Fruit fly (Drosophila melanogaster) whole organism, embryonic: ENCODE results near the gene MtnF.

ENCODE experiments used
- CG11696 ChIP-seq: fragments of 200-800 bp; sonication (Bioruptor generic); IDR thresholded peaks from 2 replicates; pipeline ENCODE4 v1.3.6; 2022; ENCODE audit warnings: missing biosample characterization, missing genetic modification characterization
- CG12942 ChIP-seq: fragments of 200-800 bp; sonication (Bioruptor generic); optimal IDR thresholded peaks from 3 replicates; lab custom pipeline; 2016; ENCODE audit warnings: missing biosample characterization, missing genetic modification characterization
- CG17359 ChIP-seq: fragments of 200-800 bp; sonication (Bioruptor generic); optimal IDR thresholded peaks from 3 replicates; lab custom pipeline; 2018; ENCODE audit warnings: missing biosample characterization, mild to moderate bottlenecking, missing genetic modification characterization, moderate library complexity
- CG17912 ChIP-seq: fragments of 200-800 bp; sonication (Bioruptor generic); optimal IDR thresholded peaks from 2 replicates; lab custom pipeline; 2018; ENCODE audit warnings: missing biosample characterization, mild to moderate bottlenecking, missing genetic modification characterization
- CG18011 ChIP-seq: fragments of 200-800 bp; sonication (Bioruptor generic); optimal IDR thresholded peaks from 2 replicates; lab custom pipeline; 2017; ENCODE audit warnings: missing biosample characterization, missing genetic modification characterization, mild to moderate bottlenecking, moderate library complexity, missing genotype
- CG30403 ChIP-seq: fragments of 200-800 bp; sonication (Bioruptor generic); optimal IDR thresholded peaks from 3 replicates; lab custom pipeline; 2016; ENCODE audit warnings: missing biosample characterization, missing genetic modification characterization
- CG34224 ChIP-seq: fragments of 200-800 bp; sonication (Bioruptor generic); IDR thresholded peaks from 3 replicates; pipeline ENCODE4 v1.3.6; 2022; ENCODE audit warnings: missing biosample characterization, missing genetic modification characterization; ENCODE audit not compliant: partially characterized antibody
- CG4404 ChIP-seq: fragments of 200-800 bp; sonication (Bioruptor generic); IDR thresholded peaks from 2 replicates; pipeline ENCODE4 v1.3.6; 2022; ENCODE audit warnings: missing biosample characterization, missing genetic modification characterization
- CG6654 ChIP-seq: fragments of 200-800 bp; sonication (Bioruptor generic); optimal IDR thresholded peaks from 2 replicates; lab custom pipeline; 2017; ENCODE audit warnings: missing biosample characterization, mild to moderate bottlenecking, missing genetic modification characterization
- CG6683 ChIP-seq: fragments of 200-800 bp; sonication (Bioruptor generic); optimal IDR thresholded peaks from 2 replicates; lab custom pipeline; 2017; ENCODE audit warnings: missing biosample characterization, mild to moderate bottlenecking, missing genetic modification characterization, missing genetic modification reagents
- CG6791 ChIP-seq: fragments of 200-800 bp; sonication (Bioruptor generic); IDR thresholded peaks from 3 replicates; pipeline ENCODE4 v1.3.6; 2022; ENCODE audit warnings: missing biosample characterization, missing genetic modification characterization; ENCODE audit not compliant: partially characterized antibody
- CG7271 ChIP-seq: fragments of 200-800 bp; sonication (Bioruptor generic); optimal IDR thresholded peaks from 2 replicates; lab custom pipeline; 2018; ENCODE audit warnings: missing biosample characterization, mild to moderate bottlenecking, missing genetic modification characterization, moderate library complexity
- CG7357 ChIP-seq: fragments of 200-800 bp; sonication (Bioruptor generic); IDR thresholded peaks from 3 replicates; pipeline ENCODE4 v1.3.6; 2022; ENCODE audit warnings: missing biosample characterization, missing genetic modification characterization
- CG7745 ChIP-seq: fragments of 200-800 bp; sonication (Bioruptor generic); optimal IDR thresholded peaks from 2 replicates; lab custom pipeline; 2018; ENCODE audit warnings: missing biosample characterization, mild to moderate bottlenecking, missing genetic modification characterization, moderate library complexity
- CG9215 ChIP-seq: fragments of 200-800 bp; sonication (Bioruptor generic); IDR thresholded peaks from 2 replicates; pipeline ENCODE4 v1.3.6; 2022; ENCODE audit warnings: missing biosample characterization, missing genetic modification characterization
- Dek ChIP-seq: fragments of 200-800 bp; sonication (Bioruptor generic); optimal IDR thresholded peaks from 3 replicates; lab custom pipeline; 2019; ENCODE audit warnings: missing biosample characterization, mild to moderate bottlenecking, missing genetic modification characterization, moderate library complexity
- E2f2 ChIP-seq: fragments of 200-800 bp; sonication (Bioruptor generic); IDR thresholded peaks from 2 replicates; pipeline ENCODE4 v1.3.6; 2022; ENCODE audit warnings: missing biosample characterization, missing genetic modification characterization
- GATAe ChIP-seq: fragments of 200-800 bp; sonication (Bioruptor generic); conservative IDR thresholded peaks from 2 replicates; pipeline ENCODE4 v1.3.6; 2022; ENCODE audit warnings: missing biosample characterization, missing genetic modification characterization
- HHEX ChIP-seq: fragments of 200-800 bp; sonication (Bioruptor generic); optimal IDR thresholded peaks from 3 replicates; lab custom pipeline; 2017; ENCODE audit warnings: missing biosample characterization, mild to moderate bottlenecking, missing genetic modification characterization, missing genetic modification reagents
- HLH3B ChIP-seq: fragments of 200-800 bp; sonication (Bioruptor generic); IDR thresholded peaks from 2 replicates; pipeline ENCODE4 v1.3.6; 2022; ENCODE audit warnings: missing biosample characterization, missing genetic modification characterization
- MTF-1 ChIP-seq: fragments of 200-800 bp; sonication (Bioruptor generic); optimal IDR thresholded peaks from 2 replicates; lab custom pipeline; 2018; ENCODE audit warnings: missing biosample characterization, mild to moderate bottlenecking, missing genetic modification characterization, borderline replicate concordance
- Meics ChIP-seq: fragments of 200-800 bp; sonication (Bioruptor generic); optimal IDR thresholded peaks from 2 replicates; lab custom pipeline; 2017; ENCODE audit warnings: missing biosample characterization, mild to moderate bottlenecking, missing genetic modification characterization
- NC2α ChIP-seq: fragments of 200-800 bp; sonication (Bioruptor generic); optimal IDR thresholded peaks from 2 replicates; lab custom pipeline; 2016; ENCODE audit warnings: missing biosample characterization, missing genetic modification characterization
- NfI ChIP-seq: fragments of 200-800 bp; sonication (Bioruptor generic); optimal IDR thresholded peaks from 3 replicates; lab custom pipeline; 2018; ENCODE audit warnings: missing biosample characterization, mild to moderate bottlenecking, missing genetic modification characterization, moderate library complexity
- Sry-δ ChIP-seq: fragments of 200-800 bp; sonication (Bioruptor generic); optimal IDR thresholded peaks from 2 replicates; lab custom pipeline; 2016; ENCODE audit warnings: missing biosample characterization, missing genetic modification characterization
- Xbp1 ChIP-seq: fragments of 200-800 bp; sonication (Bioruptor generic); optimal IDR thresholded peaks from 3 replicates; lab custom pipeline; 2016; ENCODE audit warnings: missing biosample characterization, mild to moderate bottlenecking, missing genetic modification characterization
- ac ChIP-seq: fragments of 200-800 bp; sonication (Bioruptor generic); optimal IDR thresholded peaks from 3 replicates; lab custom pipeline; 2017; ENCODE audit warnings: missing biosample characterization, mild to moderate bottlenecking, missing genetic modification characterization
- ase ChIP-seq: fragments of 200-800 bp; sonication (Bioruptor generic); IDR thresholded peaks from 3 replicates; pipeline ENCODE4 v1.3.6; 2022; ENCODE audit warnings: missing biosample characterization, missing genetic modification characterization
- az2 ChIP-seq: fragments of 200-800 bp; sonication (Bioruptor generic); optimal IDR thresholded peaks from 3 replicates; lab custom pipeline; 2016; ENCODE audit warnings: missing biosample characterization, missing genetic modification characterization
- bowl ChIP-seq: fragments of 200-800 bp; sonication (Bioruptor generic); IDR thresholded peaks from 2 replicates; pipeline ENCODE4 v1.3.6; 2022; ENCODE audit warnings: missing biosample characterization, missing genetic modification characterization
- crp ChIP-seq, 2 experiments: fragments of 200-800 bp; sonication (Bioruptor generic); optimal IDR thresholded peaks; 2 replicates in 1 of 2; 3 replicates in 1 of 2; lab custom pipeline; 2017; ENCODE audit warnings: missing biosample characterization in 2 of 2, missing genetic modification characterization in 2 of 2, mild to moderate bottlenecking in 1 of 2, moderate library complexity in 1 of 2
- disco-r ChIP-seq: fragments of 200-800 bp; sonication (Bioruptor generic); optimal IDR thresholded peaks from 2 replicates; lab custom pipeline; 2016; ENCODE audit warnings: missing biosample characterization, missing genetic modification characterization
- dmrt99B ChIP-seq: fragments of 200-800 bp; sonication (Bioruptor generic); optimal IDR thresholded peaks from 2 replicates; lab custom pipeline; 2018; ENCODE audit warnings: missing biosample characterization, mild to moderate bottlenecking, missing genetic modification characterization, moderate library complexity
- dysf ChIP-seq: fragments of 200-800 bp; sonication (Bioruptor generic); IDR thresholded peaks from 3 replicates; pipeline ENCODE4 v1.3.6; 2022; ENCODE audit warnings: missing biosample characterization, missing genetic modification characterization
- ewg ChIP-seq: fragments of 200-800 bp; sonication (Bioruptor generic); optimal IDR thresholded peaks from 3 replicates; lab custom pipeline; 2017; ENCODE audit warnings: mild to moderate bottlenecking, missing biosample characterization, missing genetic modification reagents, missing genetic modification characterization
- ftz-f1 ChIP-seq: fragments of 200-800 bp; sonication (Bioruptor generic); optimal IDR thresholded peaks from 2 replicates; lab custom pipeline; 2016; ENCODE audit warnings: missing biosample characterization, missing genetic modification characterization
- gcm2 ChIP-seq: fragments of 200-800 bp; sonication (Bioruptor generic); optimal IDR thresholded peaks from 2 replicates; lab custom pipeline; 2016; ENCODE audit warnings: missing biosample characterization, missing genetic modification characterization
- gt ChIP-seq: fragments of 200-800 bp; sonication (Bioruptor generic); IDR thresholded peaks from 2 replicates; pipeline ENCODE4 v1.3.6; 2022; ENCODE audit warnings: missing biosample characterization, missing genetic modification characterization
- h ChIP-seq: fragments of >200 bp; optimal IDR thresholded peaks from 2 replicates; lab custom pipeline; 2017
- lmd ChIP-seq: fragments of 200-800 bp; sonication (Bioruptor generic); IDR thresholded peaks from 2 replicates; pipeline ENCODE4 v1.3.6; 2022; ENCODE audit warnings: missing biosample characterization, missing genetic modification characterization
- luna ChIP-seq: fragments of 200-800 bp; sonication (Bioruptor generic); optimal IDR thresholded peaks from 2 replicates; lab custom pipeline; 2016; ENCODE audit warnings: missing biosample characterization, missing genetic modification characterization
- maf-S ChIP-seq: fragments of 200-800 bp; sonication (Bioruptor generic); optimal IDR thresholded peaks from 2 replicates; lab custom pipeline; 2016; ENCODE audit warnings: missing biosample characterization, missing genetic modification characterization
- mam ChIP-seq: fragments of 200-800 bp; sonication (Bioruptor generic); optimal IDR thresholded peaks from 3 replicates; lab custom pipeline; 2016; ENCODE audit warnings: missing biosample characterization, missing genetic modification characterization
- nerfin-1 ChIP-seq: fragments of 200-800 bp; sonication (Bioruptor generic); optimal IDR thresholded peaks from 3 replicates; lab custom pipeline; 2019; ENCODE audit warnings: missing biosample characterization, mild to moderate bottlenecking, missing genetic modification characterization, moderate library complexity
- oc ChIP-seq: fragments of 200-800 bp; sonication (Bioruptor generic); optimal IDR thresholded peaks from 2 replicates; lab custom pipeline; 2018; ENCODE audit warnings: missing biosample characterization, mild to moderate bottlenecking, missing genetic modification characterization, moderate library complexity
- onecut ChIP-seq: fragments of 200-800 bp; sonication (Bioruptor generic); IDR thresholded peaks from 2 replicates; pipeline ENCODE4 v1.3.6; 2022; ENCODE audit warnings: missing biosample characterization, missing genetic modification characterization
- repo ChIP-seq: fragments of 200-800 bp; sonication (Bioruptor generic); optimal IDR thresholded peaks from 2 replicates; lab custom pipeline; 2016; ENCODE audit warnings: missing biosample characterization, missing genetic modification characterization
- row ChIP-seq: fragments of 200-800 bp; sonication (Bioruptor generic); IDR thresholded peaks from 3 replicates; pipeline ENCODE4 v1.3.6; 2022; ENCODE audit warnings: missing biosample characterization, missing genetic modification characterization
- sug ChIP-seq: fragments of 200-800 bp; optimal IDR thresholded peaks from 2 replicates; lab custom pipeline; 2019; ENCODE audit warnings: missing biosample characterization, mild to moderate bottlenecking, missing genetic modification characterization, moderate library complexity
- tna ChIP-seq: fragments of 200-800 bp; sonication (Bioruptor generic); IDR thresholded peaks from 2 replicates; pipeline ENCODE4 v1.3.6; 2022; ENCODE audit warnings: missing biosample characterization, missing genetic modification characterization; ENCODE audit not compliant: partially characterized antibody
- unpg ChIP-seq: fragments of 200-800 bp; sonication (Bioruptor generic); optimal IDR thresholded peaks from 3 replicates; lab custom pipeline; 2018; ENCODE audit warnings: missing biosample characterization, mild to moderate bottlenecking, missing genetic modification characterization, moderate library complexity

The MtnF gene

DNA sequence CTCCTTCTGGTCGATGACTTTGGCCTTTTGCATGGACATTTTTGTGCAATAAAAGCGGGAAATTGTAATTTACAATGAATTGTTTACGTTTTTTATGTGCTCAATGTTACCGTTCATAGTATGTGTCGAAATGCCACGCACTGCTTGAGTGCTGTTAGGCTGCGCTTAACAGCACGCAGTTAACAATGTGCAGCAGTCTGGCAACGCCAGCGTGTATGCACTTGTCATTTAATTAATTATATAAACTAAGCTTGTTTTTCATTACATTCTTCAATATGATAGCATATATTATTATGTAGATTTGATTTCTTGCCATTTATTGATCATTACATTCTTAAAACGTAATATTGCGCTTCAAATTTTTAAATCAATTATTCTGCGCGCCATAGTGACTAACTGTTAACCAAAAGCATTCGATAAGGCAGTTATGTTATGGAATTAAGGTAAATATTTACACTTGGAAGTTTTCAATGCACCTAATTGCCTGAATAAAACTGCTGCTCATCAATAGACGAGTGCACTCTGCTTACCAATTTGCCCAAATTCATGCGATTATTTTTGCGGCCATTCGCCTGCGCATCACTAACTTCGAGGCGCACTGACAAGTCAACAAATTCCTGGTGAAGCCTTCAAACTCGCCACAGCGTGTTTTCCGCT is 49.8 kb downstream of the MtnF start, which contains the start of the genes CG13625 and mld (continued):
- TF ChIP-seq Dek (no peak), ewg (GFP tag; lab: Kevin White, UChicago) (peak; percentile 24), CG4404 (GFP tag; lab: Robert Waterston, UW) (no peak), row (no peak), luna (no peak), HHEX (no peak), CG6791 (GFP tag; lab: Robert Waterston, UW) (no peak), CG7745 (tag; lab: Kevin White, UChicago) (no peak), nerfin-1 (tag; lab: Kevin White, UChicago) (peak; percentile 14), unpg (GFP tag; lab: Kevin White, UChicago) (no peak), sug (tag; lab: Kevin White, UChicago) (peak; percentile 14), az2 (GFP tag; lab: Kevin White, UChicago) (no peak), HLH3B (GFP tag; lab: Robert Waterston, UW) (no peak), CG30403 (GFP tag; lab: Kevin White, UChicago) (no peak), gcm2 (GFP tag; lab: Kevin White, UChicago) (no peak), repo (no peak), CG6654 (GFP tag; lab: Kevin White, UChicago) (no peak), CG7271 (tag; lab: Kevin White, UChicago) (no peak), CG6683 (GFP tag; lab: Kevin White, UChicago) (no peak), GATAe (GFP tag; lab: Robert Waterston, UW) (no peak), h (lab: Kevin White, UChicago) (no peak), disco-r (no peak), tna (GFP tag; lab: Robert Waterston, UW) (no peak), CG12942 (GFP tag; lab: Kevin White, UChicago) (no peak), MTF-1 (GFP tag; lab: Kevin White, UChicago) (no peak), maf-S (GFP tag; lab: Kevin White, UChicago) (no peak), Sry-δ (peak; percentile 73), mam (GFP tag; lab: Kevin White, UChicago) (no peak), CG17359 (tag; lab: Kevin White, UChicago) (peak; percentile 1), dmrt99B (tag; lab: Kevin White, UChicago) (no peak), oc (tag; lab: Kevin White, UChicago) (no peak), lmd (GFP tag; lab: Robert Waterston, UW) (no peak), NfI (peak; percentile 36), crp (GFP tag; optimal IDR thresholded peaks at IDR 0.05; lab: Kevin White, UChicago) (no peak), ase (no peak), Xbp1 (no peak), Meics (GFP tag; lab: Kevin White, UChicago) (no peak), gt (GFP tag; lab: Robert Waterston, UW) (no peak), CG34224 (no peak), ac (GFP tag; lab: Kevin White, UChicago) (no peak), dysf (GFP tag; lab: Robert Waterston, UW) (no peak), onecut (GFP tag; lab: Robert Waterston, UW) (no peak), ftz-f1 (GFP tag; lab: Kevin White, UChicago) (no peak), CG9215 (GFP tag; lab: Robert Waterston, UW) (no peak), bowl (GFP tag; lab: Robert Waterston, UW) (no peak), E2f2 (GFP tag; lab: Robert Waterston, UW) (no peak), NC2α (no peak), CG7357 (GFP tag; lab: Robert Waterston, UW) (no peak), CG17912 (GFP tag; lab: Kevin White, UChicago) (no peak), CG18011 (GFP tag; lab: Kevin White, UChicago) (no peak), CG11696 (no peak)
